Fruit fly (Drosophila melanogaster) whole organism, prepupa: Measurements from ENCODE around the gene PolD1.

Experiments
- CG34406 ChIP-seq: fragments of 200-800 bp; sonication (Bioruptor generic); optimal IDR thresholded peaks from 3 replicates; lab custom pipeline; 2016; ENCODE audit warnings: missing biosample characterization, missing genetic modification characterization
- CG3919 ChIP-seq: fragments of 200-800 bp; sonication (Bioruptor generic); optimal IDR thresholded peaks from 3 replicates; lab custom pipeline; 2016; ENCODE audit warnings: missing biosample characterization, missing genetic modification characterization
- CG8319 ChIP-seq: fragments of 200-800 bp; sonication (Bioruptor generic); optimal IDR thresholded peaks from 3 replicates; lab custom pipeline; 2016; ENCODE audit warnings: missing biosample characterization, missing genetic modification characterization
- CG8632 ChIP-seq: fragments of 200-800 bp; sonication (Bioruptor generic); optimal IDR thresholded peaks from 3 replicates; lab custom pipeline; 2016; ENCODE audit warnings: missing biosample characterization, missing genetic modification characterization
- Ets96B ChIP-seq: fragments of 200-800 bp; optimal IDR thresholded peaks from 2 replicates; lab custom pipeline; 2019; ENCODE audit warnings: missing biosample characterization, mild to moderate bottlenecking, missing genetic modification characterization, moderate library complexity
- OdsH ChIP-seq: fragments of 200-800 bp; sonication (Bioruptor generic); optimal IDR thresholded peaks from 3 replicates; lab custom pipeline; 2016; ENCODE audit warnings: missing biosample characterization, missing genetic modification characterization
- Sox102F ChIP-seq: fragments of 200-800 bp; sonication (Bioruptor generic); optimal IDR thresholded peaks from 2 replicates; lab custom pipeline; 2016; ENCODE audit warnings: missing biosample characterization, mild to moderate bottlenecking, missing genetic modification characterization
- fd59A ChIP-seq: fragments of 200-800 bp; sonication (Bioruptor generic); optimal IDR thresholded peaks from 2 replicates; lab custom pipeline; 2017; ENCODE audit warnings: missing biosample characterization, mild to moderate bottlenecking, missing genetic modification characterization, missing genetic modification reagents

DNA sequence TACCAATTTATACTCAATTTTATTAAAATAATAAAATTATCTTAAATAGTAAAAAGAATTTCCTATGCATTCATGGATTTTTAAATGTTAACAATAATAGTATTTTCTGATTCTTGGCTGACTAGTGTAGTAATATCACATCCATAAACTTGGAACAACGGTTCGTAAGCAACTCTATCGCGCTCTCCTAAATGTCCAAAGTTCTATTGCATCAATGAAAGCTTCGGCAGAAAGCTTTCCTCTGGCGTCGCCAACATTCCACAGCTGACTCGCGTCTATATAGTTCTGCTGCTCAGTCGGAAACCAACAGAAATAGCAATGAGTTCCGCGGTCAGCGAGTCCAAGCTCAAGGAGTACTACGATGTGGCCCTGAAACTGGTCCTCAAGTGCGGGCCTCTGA, 10.9 kb downstream of the PolD1 start, which contains the start of gene CG17029:
- TF ChIP-seq CG8632 (GFP tag; lab: Kevin White, UChicago), result no peak
- TF ChIP-seq CG3919 (GFP tag; lab: Kevin White, UChicago), result no peak
- no peak for TF ChIP-seq CG8319
- TF ChIP-seq Sox102F (GFP tag; lab: Kevin White, UChicago), result no peak
- no peak for TF ChIP-seq OdsH (GFP tag; lab: Kevin White, UChicago)
- TF ChIP-seq fd59A (GFP tag; lab: Kevin White, UChicago), result no peak
- TF ChIP-seq Ets96B, result no peak
- no peak for TF ChIP-seq CG34406 (GFP tag; lab: Kevin White, UChicago)
